Worm (Caenorhabditis elegans): ENCODE data around the gene R11E3.19.

Gene R11E3.19

ce11 chrIV:4748408-4749105 lies 27.3 kb downstream of the R11E3.19 start, which contains the start of gene cyc-2.1:
cyc-2.1 (minus strand) TSS chrIV:4749012.
- TF ChIP-seq Y53G8AR.9 (GFP tag; conservative IDR thresholded peaks at IDR 0.05) (peak; percentile 82), rpc-1 (optimal IDR thresholded peaks at IDR 0.05) (no peak), rpc-1 (tag; optimal IDR thresholded peaks at IDR 0.05) (no peak), repo-1 (tag; optimal IDR thresholded peaks at IDR 0.05) (peak; percentile 14), hlh-26 (GFP tag; conservative IDR thresholded peaks at IDR 0.05) (no peak), atf-7 (tag; optimal IDR thresholded peaks at IDR 0.05) (peak; percentile 67), nfyb-1 (GFP tag; IDR thresholded peaks at IDR 0.05) (0 out of 2 replicates have a peak, but pooled peaks have one; percentile 15), B0019.2 (GFP tag; conservative IDR thresholded peaks at IDR 0.05) (no peak), lir-1 (GFP tag; conservative IDR thresholded peaks at IDR 0.05) (no peak), F52B5.7 (tag; optimal IDR thresholded peaks at IDR 0.05) (peak; percentile 37), Y95B8A.8 (GFP tag; IDR thresholded peaks at IDR 0.05) (peak; percentile 78), attf-6 (GFP tag; IDR thresholded peaks at IDR 0.05) (peak; percentile 84), madf-10 (tag; optimal IDR thresholded peaks at IDR 0.05) (no peak), let-607 (tag; optimal IDR thresholded peaks at IDR 0.05) (peak in 1 of 2 experiments; percentile 58), B0336.3 (GFP tag; IDR thresholded peaks at IDR 0.05) (peak; percentile 88), egl-44 (GFP tag; IDR thresholded peaks at IDR 0.05) (0 out of 2 replicates have a peak, but pooled peaks have one; percentile 39), efl-1 (GFP tag; optimal IDR thresholded peaks at IDR 0.05) (peak; percentile 5), lsy-27 (tag; optimal IDR thresholded peaks at IDR 0.05; ENCODE audit: borderline replicate concordance, insufficient read depth) (no peak), T26A5.8 (tag; optimal IDR thresholded peaks at IDR 0.05) (no peak), F57A8.1 (GFP tag; optimal IDR thresholded peaks at IDR 0.05) (no peak), cebp-2 (GFP tag; IDR thresholded peaks at IDR 0.05) (0 out of 2 replicates have a peak, but pooled peaks have one; percentile 44), B0261.1 (tag; optimal IDR thresholded peaks at IDR 0.05) (peak; percentile 20), snpc-4 (GFP tag; optimal IDR thresholded peaks at IDR 0.05) (peak; percentile 30), snpc-4 (tag; optimal IDR thresholded peaks at IDR 0.05) (peak in 3 of 4 experiments; percentile 43 to 73 (median 59)), snpc-1.1 (tag; optimal IDR thresholded peaks at IDR 0.05; ENCODE audit: insufficient read depth) (peak; percentile 62), egl-18 (GFP tag; IDR thresholded peaks at IDR 0.05) (0 out of 2 replicates have a peak, but pooled peaks have one; percentile 4), tlf-1 (GFP tag; optimal IDR thresholded peaks at IDR 0.05) (peak; percentile 63), dpl-1 (GFP tag; optimal IDR thresholded peaks at IDR 0.05) (no peak), ZK185.1 (tag; optimal IDR thresholded peaks at IDR 0.05; ENCODE audit: poor library complexity, severe bottlenecking) (peak; percentile 49), Y67H2A.10 (GFP tag; conservative IDR thresholded peaks at IDR 0.05) (no peak), tbx-9 (tag; optimal IDR thresholded peaks at IDR 0.05; ENCODE audit: borderline replicate concordance) (no peak), lsl-1 (GFP tag; optimal IDR thresholded peaks at IDR 0.05) (peak; percentile 54), nhr-120 (GFP tag; IDR thresholded peaks at IDR 0.05) (no peak), mel-28 (tag; optimal IDR thresholded peaks at IDR 0.05; ENCODE audit: borderline replicate concordance) (no peak), F57C9.4 (tag; optimal IDR thresholded peaks at IDR 0.05) (no peak), F37B4.10 (GFP tag; IDR thresholded peaks at IDR 0.05) (no peak), C17E4.6 (GFP tag; IDR thresholded peaks at IDR 0.05) (0 out of 2 replicates have a peak, but pooled peaks have one; percentile 13), T07F8.4 (tag; optimal IDR thresholded peaks at IDR 0.05) (no peak), Y53F4B.3 (GFP tag; IDR thresholded peaks at IDR 0.05) (no peak), cebp-1 (GFP tag; IDR thresholded peaks at IDR 0.05) (0 out of 2 replicates have a peak, but pooled peaks have one; percentile 35), cebp-1 (tag; optimal IDR thresholded peaks at IDR 0.05) (peak; percentile 82), rcor-1 (GFP tag; IDR thresholded peaks at IDR 0.05) (peak; percentile 61; the same call in 1 of the 2 replicates), nhr-27 (tag; optimal IDR thresholded peaks at IDR 0.05) (peak; percentile 55), dpff-1 (tag; optimal IDR thresholded peaks at IDR 0.05) (no peak), ceh-40 (GFP tag; IDR thresholded peaks at IDR 0.05) (peak; percentile 49; the same call in 1 of the 2 replicates), F33H1.4 (GFP tag; IDR thresholded peaks at IDR 0.05) (peak; percentile 41), ztf-25 (GFP tag; IDR thresholded peaks at IDR 0.05) (no peak)
